Worm (Caenorhabditis elegans): ENCODE results near the gene F38B2.3.

The F38B2.3 gene

ce11 chrX:11315392-11315791, 29.2 kb upstream of the F38B2.3 start, which contains the start of gene F08G12.11:
F08G12.11 (minus strand) TSS chrX:11315572.
- TF ChIP-seq pax-1 (tag; optimal IDR thresholded peaks at IDR 0.05), result no peak
- no peak for TF ChIP-seq nfya-1 (tag; optimal IDR thresholded peaks at IDR 0.05)
- no peak for TF ChIP-seq ceh-48 (tag; optimal IDR thresholded peaks at IDR 0.05)
- no peak for TF ChIP-seq rnt-1 (tag; optimal IDR thresholded peaks at IDR 0.05)
- TF ChIP-seq ahr-1 (tag; optimal IDR thresholded peaks at IDR 0.05), result no peak
- no peak for TF ChIP-seq elt-2 (tag; optimal IDR thresholded peaks at IDR 0.05)
- no peak for TF ChIP-seq pha-2 (tag; optimal IDR thresholded peaks at IDR 0.05)
- no peak for TF ChIP-seq T23F11.4 (GFP tag; optimal IDR thresholded peaks at IDR 0.05)
- no peak for TF ChIP-seq C38D4.7 (GFP tag; optimal IDR thresholded peaks at IDR 0.05)
- TF ChIP-seq ceh-45 (GFP tag; IDR thresholded peaks at IDR 0.05), result no peak
- TF ChIP-seq ceh-2 (tag; optimal IDR thresholded peaks at IDR 0.05), result no peak
- TF ChIP-seq ceh-14 (tag; optimal IDR thresholded peaks at IDR 0.05), result no peak
- no peak for TF ChIP-seq gmeb-2 (tag; optimal IDR thresholded peaks at IDR 0.05)
- no peak for TF ChIP-seq pha-4 (tag; optimal IDR thresholded peaks at IDR 0.05)
- no peak for TF ChIP-seq fkh-10 (GFP tag; optimal IDR thresholded peaks at IDR 0.05)
- no peak for TF ChIP-seq pag-3 (tag; optimal IDR thresholded peaks at IDR 0.05; ENCODE audit: borderline replicate concordance)

ce11 chrX:11310285-11310838, 24.2 kb upstream of the F38B2.3 start, which contains the start of gene F08G12.5:
F08G12.5 (minus strand) TSS chrX:11310285.
- TF ChIP-seq madf-2 (tag; optimal IDR thresholded peaks at IDR 0.05) (no peak), sox-2 (GFP tag; IDR thresholded peaks at IDR 0.05) (no peak), elt-2 (tag; optimal IDR thresholded peaks at IDR 0.05) (peak; percentile 1)

ce11 chrX:11307056-11307455, 20.9 kb upstream of the F38B2.3 start, which contains the start of gene vhl-1:
vhl-1 (plus strand) TSS chrX:11307356.
- no peak for TF ChIP-seq rnt-1 (tag; optimal IDR thresholded peaks at IDR 0.05)
- TF ChIP-seq tbx-7 (tag; optimal IDR thresholded peaks at IDR 0.05), result no peak
- no peak for TF ChIP-seq dmd-4 (tag; optimal IDR thresholded peaks at IDR 0.05; ENCODE audit: borderline replicate concordance)
- no peak for TF ChIP-seq elt-2 (tag; optimal IDR thresholded peaks at IDR 0.05)
- no peak for TF ChIP-seq T23F11.4 (GFP tag; optimal IDR thresholded peaks at IDR 0.05)
- no peak for TF ChIP-seq C08G9.2 (tag; optimal IDR thresholded peaks at IDR 0.05)
- no peak for TF ChIP-seq nhr-232 (tag; optimal IDR thresholded peaks at IDR 0.05)
- TF ChIP-seq ceh-48 (tag; optimal IDR thresholded peaks at IDR 0.05), result no peak
- no peak for TF ChIP-seq nfya-1 (tag; optimal IDR thresholded peaks at IDR 0.05)
- TF ChIP-seq Y22D7AL.16 (tag; optimal IDR thresholded peaks at IDR 0.05), result no peak
- TF ChIP-seq hlh-8 (tag; optimal IDR thresholded peaks at IDR 0.05), result no peak
- TF ChIP-seq ama-1 (optimal IDR thresholded peaks at IDR 0.05), result no peak
- no peak for TF ChIP-seq unc-86 (tag; optimal IDR thresholded peaks at IDR 0.05)
- no peak for TF ChIP-seq hlh-15 (tag; optimal IDR thresholded peaks at IDR 0.05)
- TF ChIP-seq ceh-19 (GFP tag; optimal IDR thresholded peaks at IDR 0.05), result no peak
- TF ChIP-seq pros-1 (tag; optimal IDR thresholded peaks at IDR 0.05), result no peak
- TF ChIP-seq odd-2 (tag; optimal IDR thresholded peaks at IDR 0.05), result no peak
- no peak for TF ChIP-seq ztf-16 (tag; optimal IDR thresholded peaks at IDR 0.05)

ce11 chrX:11305773-11306172, 19.6 kb upstream of the F38B2.3 start, which contains the start of gene F08G12.1:
F08G12.1 (minus strand) TSS chrX:11305873.
- TF ChIP-seq zip-5 (tag; optimal IDR thresholded peaks at IDR 0.05) (no peak), unc-55 (GFP tag; optimal IDR thresholded peaks at IDR 0.05) (no peak), pag-3 (tag; optimal IDR thresholded peaks at IDR 0.05; ENCODE audit: borderline replicate concordance) (no peak), fkh-6 (tag; optimal IDR thresholded peaks at IDR 0.05) (no peak), K02D7.2 (tag; optimal IDR thresholded peaks at IDR 0.05) (no peak), unc-42 (tag; optimal IDR thresholded peaks at IDR 0.05) (no peak), nhr-232 (tag; optimal IDR thresholded peaks at IDR 0.05) (no peak), ets-4 (tag; optimal IDR thresholded peaks at IDR 0.05) (no peak), fkh-10 (GFP tag; optimal IDR thresholded peaks at IDR 0.05) (no peak), ceh-6 (GFP tag; optimal IDR thresholded peaks at IDR 0.05) (no peak), pros-1 (tag; optimal IDR thresholded peaks at IDR 0.05) (no peak)

All from whole organism, late embryonic.